Fruit fly (Drosophila melanogaster) whole organism, prepupa: ENCODE data around the gene CG11768.

Experiments
- CG10631 ChIP-seq: fragments of 200-800 bp; sonication (Bioruptor generic); optimal IDR thresholded peaks from 2 replicates; lab custom pipeline; 2016; ENCODE audit warnings: missing biosample characterization, missing genetic modification characterization
- CG11762 ChIP-seq: fragments of 200-800 bp; sonication (Bioruptor generic); optimal IDR thresholded peaks from 3 replicates; lab custom pipeline; 2016; ENCODE audit warnings: missing biosample characterization, missing genetic modification characterization; ENCODE audit not compliant: insufficient read depth
- CG11902 ChIP-seq: fragments of 200-800 bp; sonication (Bioruptor generic); optimal IDR thresholded peaks from 3 replicates; lab custom pipeline; 2016; ENCODE audit warnings: missing biosample characterization, missing genetic modification characterization
- CG1621 ChIP-seq: fragments of 200-800 bp; sonication (Bioruptor generic); optimal IDR thresholded peaks from 3 replicates; lab custom pipeline; 2018; ENCODE audit warnings: missing biosample characterization, mild to moderate bottlenecking, missing genetic modification characterization
- CG16779 ChIP-seq: fragments of 200-800 bp; sonication (Bioruptor generic); optimal IDR thresholded peaks from 3 replicates; lab custom pipeline; 2017; ENCODE audit warnings: missing biosample characterization, mild to moderate bottlenecking, missing genetic modification characterization
- CG3032 ChIP-seq: fragments of 200-800 bp; optimal IDR thresholded peaks from 2 replicates; lab custom pipeline; 2019; ENCODE audit warnings: missing biosample characterization, mild to moderate bottlenecking, missing genetic modification characterization, moderate library complexity
- CG31627 ChIP-seq: fragments of 200-800 bp; sonication (Bioruptor generic); optimal IDR thresholded peaks from 3 replicates; lab custom pipeline; 2016; ENCODE audit warnings: missing biosample characterization, missing genetic modification characterization
- CG32006 ChIP-seq: fragments of 200-800 bp; sonication (Bioruptor generic); optimal IDR thresholded peaks from 3 replicates; lab custom pipeline; 2017; ENCODE audit warnings: missing biosample characterization, mild to moderate bottlenecking, missing genetic modification characterization
- CG34406 ChIP-seq: fragments of 200-800 bp; sonication (Bioruptor generic); optimal IDR thresholded peaks from 3 replicates; lab custom pipeline; 2016; ENCODE audit warnings: missing biosample characterization, missing genetic modification characterization
- CG3919 ChIP-seq: fragments of 200-800 bp; sonication (Bioruptor generic); optimal IDR thresholded peaks from 3 replicates; lab custom pipeline; 2016; ENCODE audit warnings: missing biosample characterization, missing genetic modification characterization
- CG4318 ChIP-seq: fragments of 200-800 bp; sonication (Bioruptor generic); optimal IDR thresholded peaks from 3 replicates; lab custom pipeline; 2017; ENCODE audit warnings: missing biosample characterization, mild to moderate bottlenecking, missing genetic modification characterization
- CG6163 ChIP-seq: fragments of 200-800 bp; sonication (Bioruptor generic); IDR thresholded peaks from 3 replicates; pipeline ENCODE4 v1.3.6; 2022; ENCODE audit warnings: missing biosample characterization, missing genetic modification characterization
- CG6792 ChIP-seq: fragments of 200-800 bp; sonication (Bioruptor generic); optimal IDR thresholded peaks from 3 replicates; lab custom pipeline; 2016; ENCODE audit warnings: missing biosample characterization, missing genetic modification characterization
- CG6808 ChIP-seq: fragments of 200-800 bp; sonication (Bioruptor generic); optimal IDR thresholded peaks from 3 replicates; lab custom pipeline; 2017; ENCODE audit warnings: missing biosample characterization, missing genetic modification characterization, mild to moderate bottlenecking, moderate library complexity, missing genetic modification reagents
- CG6854 ChIP-seq: fragments of 200-800 bp; sonication (Bioruptor generic); optimal IDR thresholded peaks from 2 replicates; lab custom pipeline; 2017; ENCODE audit warnings: missing biosample characterization, mild to moderate bottlenecking, missing genetic modification characterization
- CG7368 ChIP-seq: fragments of 200-800 bp; sonication (Bioruptor generic); optimal IDR thresholded peaks from 3 replicates; lab custom pipeline; 2016; ENCODE audit warnings: missing biosample characterization, missing genetic modification characterization
- CG8119 ChIP-seq: fragments of 200-800 bp; sonication (Bioruptor generic); IDR thresholded peaks from 3 replicates; pipeline ENCODE4 v1.3.6; 2022; ENCODE audit warnings: missing biosample characterization, missing genetic modification characterization
- CG8632 ChIP-seq: fragments of 200-800 bp; sonication (Bioruptor generic); optimal IDR thresholded peaks from 3 replicates; lab custom pipeline; 2016; ENCODE audit warnings: missing biosample characterization, missing genetic modification characterization
- CG9139 ChIP-seq: fragments of 200-800 bp; sonication (Bioruptor generic); optimal IDR thresholded peaks from 3 replicates; lab custom pipeline; 2017; ENCODE audit warnings: missing biosample characterization, mild to moderate bottlenecking, missing genetic modification characterization
- Eip93F ChIP-seq: fragments of 200-800 bp; sonication (Bioruptor generic); optimal IDR thresholded peaks from 2 replicates; lab custom pipeline; 2016; ENCODE audit warnings: missing biosample characterization, mild to moderate bottlenecking, missing genetic modification characterization
- Hr39 ChIP-seq: fragments of 200-800 bp; sonication (Bioruptor generic); optimal IDR thresholded peaks from 2 replicates; lab custom pipeline; 2016; ENCODE audit warnings: missing biosample characterization, missing genetic modification characterization
- Lpt ChIP-seq: fragments of 200-800 bp; sonication (Bioruptor generic); optimal IDR thresholded peaks from 3 replicates; lab custom pipeline; 2016; ENCODE audit warnings: missing biosample characterization, missing genetic modification characterization
- Met ChIP-seq: fragments of 200-800 bp; sonication (Bioruptor generic); optimal IDR thresholded peaks from 3 replicates; lab custom pipeline; 2016; ENCODE audit warnings: missing biosample characterization, missing genetic modification characterization
- OdsH ChIP-seq: fragments of 200-800 bp; sonication (Bioruptor generic); optimal IDR thresholded peaks from 3 replicates; lab custom pipeline; 2016; ENCODE audit warnings: missing biosample characterization, missing genetic modification characterization
- Smox ChIP-seq: fragments of 200-800 bp; sonication (Bioruptor generic); optimal IDR thresholded peaks from 3 replicates; lab custom pipeline; 2016; ENCODE audit warnings: missing biosample characterization, missing genetic modification characterization
- Sox102F ChIP-seq: fragments of 200-800 bp; sonication (Bioruptor generic); optimal IDR thresholded peaks from 2 replicates; lab custom pipeline; 2016; ENCODE audit warnings: missing biosample characterization, mild to moderate bottlenecking, missing genetic modification characterization
- Sox14 ChIP-seq: fragments of 200-800 bp; sonication (Bioruptor generic); optimal IDR thresholded peaks from 3 replicates; lab custom pipeline; 2016; ENCODE audit warnings: missing biosample characterization, missing genetic modification characterization
- Sox15 ChIP-seq: fragments of 200-800 bp; sonication (Bioruptor generic); optimal IDR thresholded peaks from 3 replicates; lab custom pipeline; 2016; ENCODE audit warnings: missing biosample characterization, missing genetic modification characterization
- achi ChIP-seq: fragments of 200-800 bp; sonication (Bioruptor generic); optimal IDR thresholded peaks from 3 replicates; lab custom pipeline; 2016; ENCODE audit warnings: missing biosample characterization, missing genetic modification characterization
- acj6 ChIP-seq: fragments of 200-800 bp; sonication (Bioruptor generic); optimal IDR thresholded peaks from 3 replicates; lab custom pipeline; 2016; ENCODE audit warnings: missing biosample characterization, missing genetic modification characterization
- cyc ChIP-seq: fragments of 200-800 bp; sonication (Bioruptor generic); optimal IDR thresholded peaks from 3 replicates; lab custom pipeline; 2016; ENCODE audit warnings: missing biosample characterization, missing genetic modification characterization
- dac ChIP-seq: fragments of 200-800 bp; sonication (Bioruptor generic); optimal IDR thresholded peaks from 2 replicates; lab custom pipeline; 2017; ENCODE audit warnings: missing biosample characterization, mild to moderate bottlenecking, missing genetic modification characterization
- dsx ChIP-seq: fragments of 200-800 bp; optimal IDR thresholded peaks from 3 replicates; lab custom pipeline; 2019; ENCODE audit warnings: missing biosample characterization, mild to moderate bottlenecking, missing genetic modification characterization, moderate library complexity; ENCODE audit not compliant: poor library complexity, severe bottlenecking
- esn ChIP-seq: fragments of 200-800 bp; sonication (Bioruptor generic); optimal IDR thresholded peaks from 2 replicates; lab custom pipeline; 2016; ENCODE audit warnings: missing biosample characterization, mild to moderate bottlenecking, missing genetic modification characterization, moderate library complexity
- fd59A ChIP-seq: fragments of 200-800 bp; sonication (Bioruptor generic); optimal IDR thresholded peaks from 2 replicates; lab custom pipeline; 2017; ENCODE audit warnings: missing biosample characterization, mild to moderate bottlenecking, missing genetic modification characterization, missing genetic modification reagents
- fd85E ChIP-seq: fragments of 200-800 bp; sonication (Bioruptor generic); optimal IDR thresholded peaks from 3 replicates; lab custom pipeline; 2016; ENCODE audit warnings: missing biosample characterization, missing genetic modification characterization
- fkh ChIP-seq: fragments of 200-800 bp; sonication (Bioruptor generic); optimal IDR thresholded peaks from 3 replicates; lab custom pipeline; 2017; ENCODE audit warnings: missing biosample characterization, mild to moderate bottlenecking, missing genetic modification characterization, moderate library complexity
- lz ChIP-seq: fragments of 200-800 bp; sonication (Bioruptor generic); optimal IDR thresholded peaks from 3 replicates; lab custom pipeline; 2016; ENCODE audit warnings: missing biosample characterization, missing genetic modification characterization
- net ChIP-seq: fragments of 200-800 bp; sonication (Bioruptor generic); optimal IDR thresholded peaks from 3 replicates; lab custom pipeline; 2016; ENCODE audit warnings: missing biosample characterization, missing genetic modification characterization
- pdm3 ChIP-seq: fragments of 200-800 bp; sonication (Bioruptor generic); optimal IDR thresholded peaks from 3 replicates; lab custom pipeline; 2016; ENCODE audit warnings: missing biosample characterization, missing genetic modification characterization
- salr ChIP-seq, 2 experiments: fragments of 200-800 bp; sonication (Bioruptor generic); optimal IDR thresholded peaks; 3 replicates each; lab custom pipeline; 2016 to 2018; ENCODE audit warnings: missing biosample characterization in 2 of 2, missing genetic modification characterization in 2 of 2, mild to moderate bottlenecking in 1 of 2
- spab ChIP-seq: fragments of 200-800 bp; sonication (Bioruptor generic); optimal IDR thresholded peaks from 2 replicates; lab custom pipeline; 2017; ENCODE audit warnings: missing biosample characterization, mild to moderate bottlenecking, missing genetic modification characterization, missing genetic modification reagents
- ss ChIP-seq, 2 experiments: fragments of 200-800 bp; sonication (Bioruptor generic); optimal IDR thresholded peaks; 2 replicates in 1 of 2; 3 replicates in 1 of 2; lab custom pipeline; 2017 to 2018; ENCODE audit warnings: mild to moderate bottlenecking in 2 of 2, missing biosample characterization in 2 of 2, missing genetic modification characterization in 2 of 2, moderate library complexity in 1 of 2
- topi ChIP-seq: fragments of 200-800 bp; sonication (Bioruptor generic); optimal IDR thresholded peaks from 3 replicates; lab custom pipeline; 2016; ENCODE audit warnings: missing biosample characterization, missing genetic modification characterization
- vri ChIP-seq: fragments of 200-800 bp; sonication (Bioruptor generic); optimal IDR thresholded peaks from 3 replicates; lab custom pipeline; 2016; ENCODE audit warnings: missing biosample characterization, mild to moderate bottlenecking, missing genetic modification characterization

CG11768 gene

dm6 chr3R:8788722-8789400 lies 20.9 kb upstream of the CG11768 start (continued):
- TF ChIP-seq CG31627 (GFP tag; lab: Kevin White, UChicago) (peak; percentile 36), CG11902 (GFP tag; lab: Kevin White, UChicago) (peak; percentile 56), CG8632 (GFP tag; lab: Kevin White, UChicago) (peak; percentile 54), vri (no peak), Eip93F (GFP tag; lab: Kevin White, UChicago) (no peak), CG11762 (GFP tag; lab: Kevin White, UChicago) (peak; percentile 74), CG9139 (GFP tag; lab: Kevin White, UChicago) (peak; percentile 25), CG4318 (GFP tag; lab: Kevin White, UChicago) (peak; percentile 70), pdm3 (peak; percentile 80), Smox (peak; percentile 55), CG6854 (GFP tag; lab: Kevin White, UChicago) (no peak), fkh (GFP tag; lab: Kevin White, UChicago) (no peak), OdsH (peak; percentile 82), CG3032 (peak; percentile 72), CG6163 (GFP tag; lab: Robert Waterston, UW) (peak; percentile 92), CG3919 (GFP tag; lab: Kevin White, UChicago) (peak; percentile 85), CG6792 (GFP tag; lab: Kevin White, UChicago) (peak; percentile 74), Sox15 (GFP tag; lab: Kevin White, UChicago) (peak; percentile 51), esn (GFP tag; lab: Kevin White, UChicago) (peak; percentile 65), ss (GFP tag; optimal IDR thresholded peaks at IDR 0.05; lab: Kevin White, UChicago) (peak; percentile 31 to 43), Sox14 (GFP tag; lab: Kevin White, UChicago) (peak; percentile 73), CG32006 (GFP tag; lab: Kevin White, UChicago) (peak; percentile 87), Sox102F (GFP tag; lab: Kevin White, UChicago) (peak; percentile 57), CG7368 (GFP tag; lab: Kevin White, UChicago) (peak; percentile 65), dac (peak; percentile 78), topi (GFP tag; lab: Kevin White, UChicago) (peak; percentile 70), dsx (GFP tag; lab: Kevin White, UChicago) (peak; percentile 77), cyc (GFP tag; lab: Kevin White, UChicago) (peak; percentile 43), net (peak; percentile 79), fd59A (peak; percentile 47), Lpt (GFP tag; lab: Kevin White, UChicago) (peak; percentile 73), CG6808 (GFP tag; lab: Kevin White, UChicago) (peak; percentile 43)

dm6 chr3R:8787538-8788282 lies 19.7 kb upstream of the CG11768 start:
- no peak for TF ChIP-seq CG3032
- TF ChIP-seq fd85E (GFP tag; lab: Kevin White, UChicago): no peak
- TF ChIP-seq dsx (GFP tag; lab: Kevin White, UChicago): peak; percentile 64
- TF ChIP-seq fkh (GFP tag; lab: Kevin White, UChicago): no peak
- TF ChIP-seq CG8119 (GFP tag; lab: Robert Waterston, UW): no peak
- TF ChIP-seq pdm3: no peak
- TF ChIP-seq net: no peak
- no peak for TF ChIP-seq CG10631
- TF ChIP-seq ss (GFP tag; optimal IDR thresholded peaks at IDR 0.05; lab: Kevin White, UChicago): peak in 1 of 2 experiments; percentile 36
- TF ChIP-seq CG8632 (GFP tag; lab: Kevin White, UChicago): no peak
- TF ChIP-seq Sox102F (GFP tag; lab: Kevin White, UChicago): no peak
- TF ChIP-seq CG4318 (GFP tag; lab: Kevin White, UChicago): no peak
- no peak for TF ChIP-seq Eip93F (GFP tag; lab: Kevin White, UChicago)
- no peak for TF ChIP-seq fd59A
- no peak for TF ChIP-seq achi
- no peak for TF ChIP-seq CG6163 (GFP tag; lab: Robert Waterston, UW)
- TF ChIP-seq CG6808 (GFP tag; lab: Kevin White, UChicago): no peak
- no peak for TF ChIP-seq acj6 (GFP tag; lab: Kevin White, UChicago)
- no peak for TF ChIP-seq CG34406 (GFP tag; lab: Kevin White, UChicago)
- TF ChIP-seq cyc (GFP tag; lab: Kevin White, UChicago): no peak
- no peak for TF ChIP-seq lz (GFP tag; lab: Kevin White, UChicago)
- TF ChIP-seq salr (GFP tag; optimal IDR thresholded peaks at IDR 0.05; lab: Kevin White, UChicago): no peak
- TF ChIP-seq spab (GFP tag; lab: Kevin White, UChicago): peak; percentile 37
- peak; percentile 28 for TF ChIP-seq CG6854 (GFP tag; lab: Kevin White, UChicago)
- TF ChIP-seq CG16779: no peak
- TF ChIP-seq CG1621 (tag; lab: Kevin White, UChicago): no peak
- no peak for TF ChIP-seq Sox15 (GFP tag; lab: Kevin White, UChicago)
- no peak for TF ChIP-seq Met (GFP tag; lab: Kevin White, UChicago)
- no peak for TF ChIP-seq Hr39 (GFP tag; lab: Kevin White, UChicago)
- TF ChIP-seq esn (GFP tag; lab: Kevin White, UChicago): no peak
